Fruit fly (Drosophila melanogaster) whole organism, prepupa: Measurements from ENCODE around the gene FucT6.
A peak's percentile ranks its signal among the peaks of the same experiment; 100 is the strongest.

Source experiments
- Blimp-1 ChIP-seq: fragments of 200-800 bp; sonication (Bioruptor generic); optimal IDR thresholded peaks from 3 replicates; lab custom pipeline; 2017; ENCODE audit warnings: missing biosample characterization, missing genetic modification characterization, mild to moderate bottlenecking, moderate library complexity, missing genetic modification reagents
- CG11294 ChIP-seq: fragments of 200-800 bp; sonication (Bioruptor generic); IDR thresholded peaks from 2 replicates; pipeline ENCODE4 v1.3.6; 2022; ENCODE audit warnings: missing biosample characterization, missing genetic modification characterization
- CG11762 ChIP-seq: fragments of 200-800 bp; sonication (Bioruptor generic); optimal IDR thresholded peaks from 3 replicates; lab custom pipeline; 2016; ENCODE audit warnings: missing biosample characterization, missing genetic modification characterization; ENCODE audit not compliant: insufficient read depth
- CG34406 ChIP-seq: fragments of 200-800 bp; sonication (Bioruptor generic); optimal IDR thresholded peaks from 3 replicates; lab custom pipeline; 2016; ENCODE audit warnings: missing biosample characterization, missing genetic modification characterization
- CG6163 ChIP-seq: fragments of 200-800 bp; sonication (Bioruptor generic); IDR thresholded peaks from 3 replicates; pipeline ENCODE4 v1.3.6; 2022; ENCODE audit warnings: missing biosample characterization, missing genetic modification characterization
- Eip75B ChIP-seq: fragments of 200-800 bp; sonication (Bioruptor generic); optimal IDR thresholded peaks from 3 replicates; lab custom pipeline; 2016; ENCODE audit warnings: missing biosample characterization, missing genetic modification characterization
- Ets21C ChIP-seq: fragments of 200-800 bp; sonication (Bioruptor generic); optimal IDR thresholded peaks from 3 replicates; lab custom pipeline; 2016; ENCODE audit warnings: missing biosample characterization, missing genetic modification characterization
- Gug ChIP-seq: fragments of 200-800 bp; sonication (Bioruptor generic); IDR thresholded peaks from 2 replicates; pipeline ENCODE4 v1.3.6; 2022; ENCODE audit warnings: missing biosample characterization, missing genetic modification characterization
- Met ChIP-seq: fragments of 200-800 bp; sonication (Bioruptor generic); optimal IDR thresholded peaks from 3 replicates; lab custom pipeline; 2016; ENCODE audit warnings: missing biosample characterization, missing genetic modification characterization
- OdsH ChIP-seq: fragments of 200-800 bp; sonication (Bioruptor generic); optimal IDR thresholded peaks from 3 replicates; lab custom pipeline; 2016; ENCODE audit warnings: missing biosample characterization, missing genetic modification characterization
- cyc ChIP-seq: fragments of 200-800 bp; sonication (Bioruptor generic); optimal IDR thresholded peaks from 3 replicates; lab custom pipeline; 2016; ENCODE audit warnings: missing biosample characterization, missing genetic modification characterization
- fd59A ChIP-seq: fragments of 200-800 bp; sonication (Bioruptor generic); optimal IDR thresholded peaks from 2 replicates; lab custom pipeline; 2017; ENCODE audit warnings: missing biosample characterization, mild to moderate bottlenecking, missing genetic modification characterization, missing genetic modification reagents
- salr ChIP-seq, 2 experiments: fragments of 200-800 bp; sonication (Bioruptor generic); optimal IDR thresholded peaks; 3 replicates each; lab custom pipeline; 2016 to 2018; ENCODE audit warnings: missing biosample characterization in 2 of 2, missing genetic modification characterization in 2 of 2, mild to moderate bottlenecking in 1 of 2
- svp ChIP-seq: fragments of 200-800 bp; sonication (Bioruptor generic); peaks from one replicate; lab custom pipeline; 2016; ENCODE audit warnings: missing biosample characterization, missing genetic modification characterization

DNA sequence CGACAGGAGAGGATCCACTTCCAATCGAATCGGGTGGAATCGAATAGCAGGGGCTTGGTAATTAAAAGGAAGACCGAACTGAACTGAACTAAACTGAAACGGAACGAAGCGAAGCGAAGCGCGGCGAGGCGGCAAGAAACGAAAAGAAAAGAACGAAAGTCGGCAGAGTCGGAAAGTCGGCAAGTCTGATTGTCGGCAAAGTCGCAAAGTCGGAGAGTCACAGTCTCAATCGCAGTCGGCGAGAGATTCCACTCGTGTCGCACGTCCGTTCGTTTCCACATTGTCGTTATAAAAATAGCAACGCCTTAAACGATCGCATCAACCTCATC lies 13.9 kb downstream of the FucT6 start:
- no peak for TF ChIP-seq OdsH (GFP tag; lab: Kevin White, UChicago)
- peak; percentile 58 for TF ChIP-seq svp (GFP tag; lab: Kevin White, UChicago)
- no peak for TF ChIP-seq cyc (GFP tag; lab: Kevin White, UChicago)
- peak; percentile 39; the same call in 1 of the 3 replicates for TF ChIP-seq CG6163 (GFP tag; lab: Robert Waterston, UW)
- no peak for TF ChIP-seq salr (GFP tag; optimal IDR thresholded peaks at IDR 0.05; lab: Kevin White, UChicago)
- no peak for TF ChIP-seq Gug
- no peak for TF ChIP-seq Ets21C (GFP tag; lab: Kevin White, UChicago)
- TF ChIP-seq CG11294 (GFP tag; lab: Robert Waterston, UW) = no peak
- no peak for TF ChIP-seq Eip75B (GFP tag; lab: Kevin White, UChicago)
- TF ChIP-seq CG34406 (GFP tag; lab: Kevin White, UChicago) = no peak
- TF ChIP-seq CG11762 (GFP tag; lab: Kevin White, UChicago) = no peak
- no peak for TF ChIP-seq fd59A (GFP tag; lab: Kevin White, UChicago)
- TF ChIP-seq Met = no peak
- no peak for TF ChIP-seq Blimp-1 (GFP tag; lab: Kevin White, UChicago)
